Fruit fly (Drosophila melanogaster): ENCODE results near the gene CG4733.

dm6 chr3R:19934840-19935776, 44.6 kb downstream of the CG4733 start, which contains the start of gene mira:
- TF ChIP-seq h (GFP tag; optimal IDR thresholded peaks at IDR 0.05) (no peak), ey (GFP tag; optimal IDR thresholded peaks at IDR 0.05) (no peak), Hr78 (GFP tag; optimal IDR thresholded peaks at IDR 0.05) (no peak), fru (GFP tag; optimal IDR thresholded peaks at IDR 0.05) (no peak)
